Fruit fly (Drosophila melanogaster): ENCODE results near the gene swm.

swm gene

DNA sequence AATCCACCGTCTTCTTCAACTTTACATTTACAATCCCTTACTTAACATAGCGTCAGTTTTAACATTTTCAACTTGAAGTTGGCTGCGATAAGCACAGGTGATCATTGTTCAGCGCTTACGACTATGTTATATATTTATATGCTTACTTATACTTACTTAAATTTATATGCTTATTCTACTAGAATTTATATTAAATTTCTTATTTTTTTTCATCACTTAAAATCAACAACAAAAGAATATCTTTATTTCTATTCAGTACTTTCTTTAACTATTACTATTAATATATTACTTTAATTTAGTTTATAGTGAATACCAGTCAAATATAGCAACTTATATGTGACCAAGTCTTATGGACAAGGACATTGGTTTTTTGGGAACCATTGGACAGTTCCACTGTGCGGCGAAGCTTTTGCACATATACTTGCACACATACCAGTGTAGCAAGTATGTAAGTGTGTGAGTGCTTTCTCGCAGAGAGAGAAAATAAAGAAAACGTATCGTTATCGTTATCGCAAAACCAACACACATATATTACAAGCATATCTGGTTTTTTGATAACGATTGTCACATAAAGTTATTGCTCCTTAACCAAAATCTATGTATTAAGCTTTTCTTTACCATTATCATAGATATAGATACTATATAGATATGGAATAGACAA lies 24.2 kb downstream of the swm start, which contains the start of gene Hasp (continued):
- TF ChIP-seq Stat92E (GFP tag; optimal IDR thresholded peaks at IDR 0.05) = no peak
- TF ChIP-seq kah (GFP tag; optimal IDR thresholded peaks at IDR 0.05) = peak; percentile 28
- no peak for TF ChIP-seq mam (GFP tag; optimal IDR thresholded peaks at IDR 0.05)
- TF ChIP-seq lilli (GFP tag; optimal IDR thresholded peaks at IDR 0.05) = peak; percentile 47
- TF ChIP-seq CG12659 (GFP tag; optimal IDR thresholded peaks at IDR 0.05) = peak; percentile 46
- peak; percentile 59 for TF ChIP-seq CG8388 (GFP tag; optimal IDR thresholded peaks at IDR 0.05)
- peak; percentile 53; the same call in 1 of the 2 replicates for TF ChIP-seq CG14441 (GFP tag; IDR thresholded peaks at IDR 0.05)
- TF ChIP-seq CG18599 (GFP tag; optimal IDR thresholded peaks at IDR 0.05) = peak; percentile 53
- peak; percentile 69 for TF ChIP-seq fd96Cb (tag; optimal IDR thresholded peaks at IDR 0.05)
- TF ChIP-seq maf-S (GFP tag; optimal IDR thresholded peaks at IDR 0.05) = no peak
- no peak for TF ChIP-seq D (optimal IDR thresholded peaks at IDR 0.05)
- peak; percentile 44 for TF ChIP-seq D (GFP tag; optimal IDR thresholded peaks at IDR 0.05)
- TF ChIP-seq Dll (GFP tag; IDR thresholded peaks at IDR 0.05; ENCODE audit: partially characterized antibody) = peak; percentile 68
- no peak for TF ChIP-seq fru (optimal IDR thresholded peaks at IDR 0.05)
- TF ChIP-seq fd64A (GFP tag; optimal IDR thresholded peaks at IDR 0.05) = no peak
- TF ChIP-seq oc (tag; optimal IDR thresholded peaks at IDR 0.05) = peak; percentile 41
- TF ChIP-seq CG7963 (GFP tag; IDR thresholded peaks at IDR 0.05; ENCODE audit: partially characterized antibody) = peak; percentile 77
- TF ChIP-seq az2 (GFP tag; optimal IDR thresholded peaks at IDR 0.05) = peak; percentile 64
- TF ChIP-seq CG6689 (GFP tag; IDR thresholded peaks at IDR 0.05) = peak; percentile 39; the same call in 1 of the 2 replicates
- TF ChIP-seq rib (GFP tag; IDR thresholded peaks at IDR 0.05) = no peak
- TF ChIP-seq CG14050 (GFP tag; IDR thresholded peaks at IDR 0.05) = peak; percentile 9; the same call in 1 of the 3 replicates
- peak; percentile 89 for TF ChIP-seq cg (GFP tag; optimal IDR thresholded peaks at IDR 0.05)
- TF ChIP-seq CG13424 (tag; optimal IDR thresholded peaks at IDR 0.05) = peak; percentile 51
- TF ChIP-seq Poxn (GFP tag; IDR thresholded peaks at IDR 0.05) = no peak
- peak; percentile 29; the same call in 1 of the 2 replicates for TF ChIP-seq CG17328 (GFP tag; IDR thresholded peaks at IDR 0.05)
- peak; percentile 72 for TF ChIP-seq CG2116 (GFP tag; optimal IDR thresholded peaks at IDR 0.05)
- TF ChIP-seq tgo (GFP tag; IDR thresholded peaks at IDR 0.05) = peak; percentile 67; the same call in 2 of the 3 replicates
- TF ChIP-seq Abd-B (GFP tag; optimal IDR thresholded peaks at IDR 0.05) = peak; percentile 41
- peak; percentile 21 for TF ChIP-seq Myb (GFP tag; optimal IDR thresholded peaks at IDR 0.05)
- TF ChIP-seq CG3838 (GFP tag; optimal IDR thresholded peaks at IDR 0.05) = no peak
- TF ChIP-seq toy (GFP tag; IDR thresholded peaks at IDR 0.05) = no peak
- peak; percentile 66 for TF ChIP-seq grau (tag; optimal IDR thresholded peaks at IDR 0.05)
- TF ChIP-seq CG1233 (GFP tag; optimal IDR thresholded peaks at IDR 0.05) = peak; percentile 29
- peak; percentile 89 for TF ChIP-seq hb (GFP tag; IDR thresholded peaks at IDR 0.05; ENCODE audit: partially characterized antibody)
- TF ChIP-seq Six4 (GFP tag; optimal IDR thresholded peaks at IDR 0.05) = peak; percentile 77
- no peak for TF ChIP-seq gcm2 (GFP tag; optimal IDR thresholded peaks at IDR 0.05)
- peak; percentile 60 for TF ChIP-seq Scr (GFP tag; IDR thresholded peaks at IDR 0.05; ENCODE audit: partially characterized antibody)
- TF ChIP-seq tx (GFP tag; optimal IDR thresholded peaks at IDR 0.05) = no peak
- peak; percentile 79 for TF ChIP-seq nmo (GFP tag; optimal IDR thresholded peaks at IDR 0.05)
- TF ChIP-seq CG9727 (GFP tag; optimal IDR thresholded peaks at IDR 0.05) = peak; percentile 61
- peak; percentile 14 for TF ChIP-seq CG12155 (GFP tag; optimal IDR thresholded peaks at IDR 0.05)
- peak; percentile 12 for TF ChIP-seq CG6813 (GFP tag; optimal IDR thresholded peaks at IDR 0.05)
- TF ChIP-seq Rfx (GFP tag; IDR thresholded peaks at IDR 0.05) = peak; percentile 67
- TF ChIP-seq crc (GFP tag; optimal IDR thresholded peaks at IDR 0.05) = no peak
- peak; percentile 45; the same call in 2 of the 4 replicates for TF ChIP-seq Gug (GFP tag; IDR thresholded peaks at IDR 0.05)
- TF ChIP-seq Chrac-16 (GFP tag; optimal IDR thresholded peaks at IDR 0.05) = peak; percentile 40
- no peak for TF ChIP-seq tio (GFP tag; optimal IDR thresholded peaks at IDR 0.05)
- TF ChIP-seq CG13296 (GFP tag; optimal IDR thresholded peaks at IDR 0.05) = peak; percentile 37
- TF ChIP-seq so (GFP tag; IDR thresholded peaks at IDR 0.05) = 0 out of 3 replicates have a peak, but pooled peaks have one; percentile 13
- peak; percentile 65 for TF ChIP-seq sob (GFP tag; IDR thresholded peaks at IDR 0.05)

Data from whole organism, embryonic.